Worm (Caenorhabditis elegans): ENCODE data around the gene Y75B8A.33.

The Y75B8A.33 gene

DNA sequence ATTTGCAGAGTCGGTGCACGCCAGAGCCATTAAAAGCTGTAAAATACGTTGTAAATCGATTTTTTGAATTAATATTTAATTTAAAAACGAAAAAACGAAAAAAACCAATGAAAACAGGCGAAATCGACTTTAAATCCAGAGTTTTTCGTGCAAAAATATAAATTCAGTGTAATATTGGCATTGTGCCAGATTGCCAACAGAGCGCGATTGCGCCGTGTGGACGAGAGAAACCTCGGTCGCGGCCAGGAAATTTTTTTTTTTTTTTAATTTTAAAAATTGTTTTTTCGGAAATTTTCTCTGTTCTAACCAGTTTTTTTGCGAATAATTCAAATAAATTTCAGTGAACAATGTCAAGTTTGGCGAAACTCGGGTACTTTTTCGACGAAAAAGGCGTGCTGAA lies 15.9 kb downstream of the Y75B8A.33 start, which contains the start of the genes pph-4.1 and Y75B8A.31:
Gene pph-4.1 (minus strand): TSS at position 36 of the 400 bp plus-strand sequence.
Gene Y75B8A.31 (plus strand): TSS at position 342 of the 400 bp plus-strand sequence.
- no peak for TF ChIP-seq hmbx-1 (tag; optimal IDR thresholded peaks at IDR 0.05)
- peak; percentile 52; the same call in 1 of the 2 replicates for TF ChIP-seq tbx-11 (GFP tag; IDR thresholded peaks at IDR 0.05)
- TF ChIP-seq scrt-1 (GFP tag; IDR thresholded peaks at IDR 0.05) = 0 out of 2 replicates have a peak, but pooled peaks have one; percentile 13
- TF ChIP-seq F13C5.2 (tag; optimal IDR thresholded peaks at IDR 0.05) = peak; percentile 10
- 0 out of 2 replicates have a peak, but pooled peaks have one; percentile 26 for TF ChIP-seq sea-1 (GFP tag; conservative IDR thresholded peaks at IDR 0.05)
- TF ChIP-seq tbx-37 (GFP tag; conservative IDR thresholded peaks at IDR 0.05) = peak; percentile 87
- no peak for TF ChIP-seq ceh-36 (tag; optimal IDR thresholded peaks at IDR 0.05)
- TF ChIP-seq pes-1 (GFP tag; IDR thresholded peaks at IDR 0.05) = peak; percentile 74
- TF ChIP-seq tra-4 (tag; optimal IDR thresholded peaks at IDR 0.05) = no peak
- TF ChIP-seq hmg-4 (GFP tag; optimal IDR thresholded peaks at IDR 0.05) = no peak
- no peak for TF ChIP-seq aly-1 (tag; optimal IDR thresholded peaks at IDR 0.05)
- no peak for TF ChIP-seq B0310.2 (tag; optimal IDR thresholded peaks at IDR 0.05)
- TF ChIP-seq hnd-1 (tag; optimal IDR thresholded peaks at IDR 0.05) = no peak
- TF ChIP-seq flt-1 (GFP tag; IDR thresholded peaks at IDR 0.05) = peak; percentile 48; the same call in 1 of the 2 replicates
- TF ChIP-seq ama-1 (optimal IDR thresholded peaks at IDR 0.05) = no peak
- TF ChIP-seq ceh-13 (GFP tag; optimal IDR thresholded peaks at IDR 0.05) = peak; percentile 0
- TF ChIP-seq ets-7 (tag; optimal IDR thresholded peaks at IDR 0.05) = no peak

DNA sequence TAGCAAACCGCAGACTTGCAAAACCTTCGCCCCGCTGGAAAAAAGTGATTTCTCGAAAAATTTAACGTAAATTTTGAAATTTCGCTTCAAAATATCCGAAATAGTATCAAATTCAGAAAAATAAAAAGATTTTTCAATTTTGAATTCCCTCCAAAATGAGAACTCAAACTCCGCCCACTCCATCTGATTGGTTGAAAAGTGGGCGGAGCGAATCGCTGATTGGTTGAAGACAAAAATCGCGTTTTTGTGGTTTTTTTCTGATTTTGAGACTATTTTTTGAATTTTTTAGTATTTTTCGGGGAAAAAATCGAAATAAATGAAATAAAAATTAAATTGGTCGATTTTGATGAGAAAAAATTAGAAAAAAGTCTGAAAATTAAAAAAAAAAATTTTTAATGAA lies 18.1 kb downstream of the Y75B8A.33 start:
- TF ChIP-seq aly-1 (tag; optimal IDR thresholded peaks at IDR 0.05) (no peak), ceh-13 (GFP tag; optimal IDR thresholded peaks at IDR 0.05) (no peak), B0310.2 (tag; optimal IDR thresholded peaks at IDR 0.05) (no peak), ets-7 (tag; optimal IDR thresholded peaks at IDR 0.05) (no peak), tra-4 (tag; optimal IDR thresholded peaks at IDR 0.05) (no peak), ama-1 (optimal IDR thresholded peaks at IDR 0.05) (no peak), pes-1 (GFP tag; IDR thresholded peaks at IDR 0.05) (no peak), ceh-36 (tag; optimal IDR thresholded peaks at IDR 0.05) (no peak), hmbx-1 (tag; optimal IDR thresholded peaks at IDR 0.05) (no peak), tbx-11 (GFP tag; IDR thresholded peaks at IDR 0.05) (no peak), hnd-1 (tag; optimal IDR thresholded peaks at IDR 0.05) (no peak), scrt-1 (GFP tag; IDR thresholded peaks at IDR 0.05) (no peak), flt-1 (GFP tag; IDR thresholded peaks at IDR 0.05) (no peak), tbx-37 (GFP tag; conservative IDR thresholded peaks at IDR 0.05) (no peak), hmg-4 (GFP tag; optimal IDR thresholded peaks at IDR 0.05) (no peak), sea-1 (GFP tag; conservative IDR thresholded peaks at IDR 0.05) (no peak), F13C5.2 (tag; optimal IDR thresholded peaks at IDR 0.05) (no peak)

DNA sequence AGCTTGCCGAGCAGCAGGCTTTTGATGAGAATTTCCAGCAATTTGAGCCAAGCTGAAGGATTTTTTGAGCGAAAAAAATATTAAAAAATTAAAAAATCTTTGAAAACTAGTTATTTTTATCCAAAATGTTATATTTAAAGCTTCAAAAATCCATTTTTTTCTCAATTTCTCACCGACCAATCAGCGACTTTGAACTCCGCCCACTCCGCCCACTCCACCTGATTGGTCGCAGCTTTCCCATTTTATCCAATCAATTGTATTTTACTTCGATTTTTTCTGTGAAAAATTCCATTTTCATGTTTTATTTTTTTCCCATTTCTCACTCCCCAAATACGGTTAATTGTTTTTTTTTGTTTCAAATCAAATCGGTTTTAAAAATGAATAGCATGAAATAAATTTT lies 22.2 kb downstream of the Y75B8A.33 start:
- no peak for TF ChIP-seq ceh-13 (GFP tag; optimal IDR thresholded peaks at IDR 0.05)
- TF ChIP-seq aly-1 (tag; optimal IDR thresholded peaks at IDR 0.05) = no peak
- TF ChIP-seq sea-1 (GFP tag; conservative IDR thresholded peaks at IDR 0.05) = no peak
- no peak for TF ChIP-seq flt-1 (GFP tag; IDR thresholded peaks at IDR 0.05)
- TF ChIP-seq hmg-4 (GFP tag; optimal IDR thresholded peaks at IDR 0.05) = no peak
- no peak for TF ChIP-seq tbx-37 (GFP tag; conservative IDR thresholded peaks at IDR 0.05)
- no peak for TF ChIP-seq scrt-1 (GFP tag; IDR thresholded peaks at IDR 0.05)
- no peak for TF ChIP-seq pes-1 (GFP tag; IDR thresholded peaks at IDR 0.05)
- no peak for TF ChIP-seq F13C5.2 (tag; optimal IDR thresholded peaks at IDR 0.05)
- TF ChIP-seq B0310.2 (tag; optimal IDR thresholded peaks at IDR 0.05) = no peak
- TF ChIP-seq ceh-36 (tag; optimal IDR thresholded peaks at IDR 0.05) = no peak
- no peak for TF ChIP-seq hnd-1 (tag; optimal IDR thresholded peaks at IDR 0.05)
- no peak for TF ChIP-seq tra-4 (tag; optimal IDR thresholded peaks at IDR 0.05)
- TF ChIP-seq ets-7 (tag; optimal IDR thresholded peaks at IDR 0.05) = no peak
- TF ChIP-seq tbx-11 (GFP tag; IDR thresholded peaks at IDR 0.05) = no peak
- no peak for TF ChIP-seq ama-1 (optimal IDR thresholded peaks at IDR 0.05)

DNA sequence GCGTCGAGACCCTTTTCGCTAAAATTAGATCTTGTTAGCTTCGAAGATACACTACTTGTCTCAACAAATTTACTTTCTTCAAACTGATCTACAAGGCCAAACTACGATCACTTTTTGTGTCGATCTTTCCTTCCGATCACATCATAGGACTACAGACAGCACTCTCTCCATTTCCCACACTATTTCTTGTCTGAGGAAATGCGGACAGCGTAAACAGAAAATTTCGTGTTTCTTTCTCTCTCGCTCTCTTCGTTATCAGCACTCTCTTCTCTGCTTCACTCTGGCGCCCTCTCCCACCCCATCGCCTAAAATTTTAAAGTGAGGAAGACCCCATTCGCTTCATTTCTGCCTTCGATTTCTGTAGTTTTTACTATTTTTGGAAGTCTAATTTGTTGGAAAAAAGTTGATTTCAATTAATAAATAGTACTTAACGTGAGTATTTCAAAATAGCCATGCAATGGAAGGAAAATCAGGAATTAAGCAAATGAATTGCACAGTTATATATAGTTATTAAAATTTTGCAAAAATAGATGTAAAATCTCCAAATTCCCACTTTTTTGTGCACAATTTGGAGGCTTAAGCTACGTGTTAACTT lies 31.7 kb downstream of the Y75B8A.33 start:
- TF ChIP-seq tbx-37 (GFP tag; conservative IDR thresholded peaks at IDR 0.05) (no peak), sea-1 (GFP tag; conservative IDR thresholded peaks at IDR 0.05) (no peak), hnd-1 (tag; optimal IDR thresholded peaks at IDR 0.05) (no peak), pes-1 (GFP tag; IDR thresholded peaks at IDR 0.05) (no peak), B0310.2 (tag; optimal IDR thresholded peaks at IDR 0.05) (no peak), scrt-1 (GFP tag; IDR thresholded peaks at IDR 0.05) (no peak), ceh-13 (GFP tag; optimal IDR thresholded peaks at IDR 0.05) (no peak), aly-1 (tag; optimal IDR thresholded peaks at IDR 0.05) (no peak), tbx-11 (GFP tag; IDR thresholded peaks at IDR 0.05) (no peak), F13C5.2 (tag; optimal IDR thresholded peaks at IDR 0.05) (no peak), ama-1 (optimal IDR thresholded peaks at IDR 0.05) (no peak)

DNA sequence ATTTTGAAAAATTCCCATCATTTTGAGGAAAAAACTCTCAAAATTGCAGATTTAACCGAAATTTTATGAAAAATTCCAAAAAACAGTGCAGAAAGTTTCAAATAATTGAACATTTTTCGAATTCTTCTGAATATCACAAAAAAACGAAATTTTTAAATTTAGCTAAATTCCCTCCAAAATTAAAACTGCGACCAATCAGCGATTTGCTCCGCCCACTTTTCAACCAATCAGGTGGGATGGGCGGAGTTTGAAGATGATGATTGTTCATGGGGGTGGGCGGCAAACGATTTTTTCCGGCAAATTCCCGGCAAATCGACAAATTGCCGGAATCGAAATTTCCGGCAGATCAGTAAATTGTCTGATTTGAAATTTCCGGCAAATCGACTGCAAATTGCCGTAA lies 32.9 kb downstream of the Y75B8A.33 start:
- TF ChIP-seq ceh-36 (tag; optimal IDR thresholded peaks at IDR 0.05) (no peak), tra-4 (tag; optimal IDR thresholded peaks at IDR 0.05) (no peak), tbx-11 (GFP tag; IDR thresholded peaks at IDR 0.05) (no peak), F13C5.2 (tag; optimal IDR thresholded peaks at IDR 0.05) (no peak), ama-1 (optimal IDR thresholded peaks at IDR 0.05) (no peak)

DNA sequence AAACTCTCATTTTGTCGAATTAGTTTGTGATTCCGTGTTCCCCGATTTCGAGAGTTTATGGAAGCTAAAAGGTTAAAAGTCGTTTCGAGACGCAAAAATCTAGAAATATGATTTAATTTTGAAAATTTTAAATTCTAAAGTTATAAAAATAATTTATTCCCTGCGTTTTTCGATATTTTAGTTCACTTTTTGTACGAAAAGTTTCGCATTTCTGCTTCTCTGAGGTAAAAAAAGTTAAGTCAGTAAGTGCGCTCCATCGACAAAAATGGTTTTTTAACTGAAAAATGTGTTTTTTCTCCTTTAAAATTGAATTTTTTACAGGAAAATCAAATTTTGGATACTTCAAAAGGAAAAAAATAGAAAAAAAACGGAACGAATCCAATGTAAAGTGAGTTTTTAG lies 33.7 kb downstream of the Y75B8A.33 start, which contains the start of gene zip-1:
Gene zip-1 (plus strand): TSS at position 301 of the 400 bp plus-strand sequence.
- TF ChIP-seq flt-1 (GFP tag; IDR thresholded peaks at IDR 0.05) (no peak), ceh-13 (GFP tag; optimal IDR thresholded peaks at IDR 0.05) (no peak), tbx-11 (GFP tag; IDR thresholded peaks at IDR 0.05) (no peak), sea-1 (GFP tag; conservative IDR thresholded peaks at IDR 0.05) (no peak), aly-1 (tag; optimal IDR thresholded peaks at IDR 0.05) (no peak), hnd-1 (tag; optimal IDR thresholded peaks at IDR 0.05) (no peak), hmbx-1 (tag; optimal IDR thresholded peaks at IDR 0.05) (no peak)

DNA sequence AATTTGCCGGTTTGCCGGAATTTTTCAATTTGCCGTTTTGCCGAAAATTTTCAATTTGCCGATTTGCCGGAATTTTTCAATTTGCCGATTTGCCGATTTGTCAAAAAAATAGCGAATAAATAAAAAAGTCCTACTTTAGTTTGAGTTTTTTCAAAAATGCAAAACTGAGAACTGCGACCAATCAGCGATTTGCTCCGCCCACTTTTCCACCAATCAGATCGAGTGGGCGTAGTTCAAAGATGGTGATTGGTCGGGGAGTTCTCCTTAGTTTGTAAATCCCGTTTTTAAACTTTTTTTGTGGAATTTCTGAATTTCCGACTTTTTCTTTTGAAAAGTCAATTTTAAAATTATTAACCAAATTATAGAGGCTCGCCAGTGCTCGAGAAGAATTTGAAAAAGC lies 35.9 kb downstream of the Y75B8A.33 start:
- TF ChIP-seq ets-7 (tag; optimal IDR thresholded peaks at IDR 0.05) = no peak
- TF ChIP-seq sea-1 (GFP tag; conservative IDR thresholded peaks at IDR 0.05) = no peak
- no peak for TF ChIP-seq pes-1 (GFP tag; IDR thresholded peaks at IDR 0.05)
- no peak for TF ChIP-seq hmbx-1 (tag; optimal IDR thresholded peaks at IDR 0.05)
- no peak for TF ChIP-seq tbx-11 (GFP tag; IDR thresholded peaks at IDR 0.05)
- TF ChIP-seq hnd-1 (tag; optimal IDR thresholded peaks at IDR 0.05) = no peak
- TF ChIP-seq ceh-13 (GFP tag; optimal IDR thresholded peaks at IDR 0.05) = no peak
